Worm (Caenorhabditis elegans) whole organism, L4/young adult: ENCODE results near the gene npr-21.

Experiments used
- W03F9.2 ChIP-seq: fragments of 150-350 bp; optimal IDR thresholded peaks from 2 replicates; lab custom pipeline; 2014; ENCODE audit warnings: missing biosample characterization, missing genetic modification characterization
- dao-5 ChIP-seq: sonication (generic microtip); optimal IDR thresholded peaks from 2 replicates; lab custom pipeline; 2016; ENCODE audit warnings: missing genotype, missing genetic modification characterization, moderate library complexity, missing compliant biosample characterization
- him-1 ChIP-seq: sonication (generic microtip); optimal IDR thresholded peaks from 2 replicates; lab custom pipeline; 2016; ENCODE audit warnings: missing genotype, missing genetic modification reagents, missing genetic modification characterization, missing compliant biosample characterization

DNA sequence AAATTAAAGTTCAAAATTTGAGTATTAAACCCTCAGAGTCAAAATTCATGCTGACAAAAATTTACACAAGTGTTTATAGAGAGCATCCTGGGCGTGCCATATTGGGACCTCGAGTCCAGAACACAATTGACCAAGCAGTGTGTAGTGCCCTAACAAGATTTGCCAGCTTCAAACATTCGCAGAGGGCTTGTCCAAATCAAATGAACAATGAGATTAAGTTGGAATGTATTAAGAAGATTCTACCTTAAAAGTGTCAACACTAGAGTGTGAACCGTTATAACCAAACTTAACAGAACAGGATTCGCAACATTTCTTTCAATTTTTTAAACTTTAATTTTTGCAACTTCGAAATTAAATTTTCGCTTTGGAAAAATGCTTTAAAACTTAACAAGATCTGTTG, 12.6 kb upstream of the npr-21 start:
- TF ChIP-seq W03F9.2 (tag; lab: Kevin White, UChicago) (no peak), him-1 (tag; lab: Kevin White, UChicago) (no peak), dao-5 (tag; lab: Kevin White, UChicago) (no peak)
